Fruit fly (Drosophila melanogaster) whole organism, embryonic: Measurements from ENCODE around the gene Trmt6.

Experiments used
- CG10321 ChIP-seq: fragments of 200-800 bp; sonication (Bioruptor generic); IDR thresholded peaks from 2 replicates; pipeline ENCODE4 v1.3.6; 2022; ENCODE audit warnings: missing biosample characterization, missing genetic modification characterization
- CG11085 ChIP-seq: fragments of 200-800 bp; sonication (Bioruptor generic); IDR thresholded peaks from 2 replicates; pipeline ENCODE4 v1.3.6; 2022; ENCODE audit warnings: missing biosample characterization, missing genetic modification characterization
- CG17912 ChIP-seq: fragments of 200-800 bp; sonication (Bioruptor generic); optimal IDR thresholded peaks from 2 replicates; lab custom pipeline; 2018; ENCODE audit warnings: missing biosample characterization, mild to moderate bottlenecking, missing genetic modification characterization
- CG18619 ChIP-seq: fragments of 200-800 bp; sonication (Bioruptor generic); optimal IDR thresholded peaks from 3 replicates; lab custom pipeline; 2017; ENCODE audit warnings: missing biosample characterization, mild to moderate bottlenecking, missing genetic modification characterization
- CG18764 ChIP-seq: fragments of 200-800 bp; sonication (Bioruptor generic); optimal IDR thresholded peaks from 3 replicates; lab custom pipeline; 2016; ENCODE audit warnings: missing biosample characterization, missing genetic modification characterization
- CG2116 ChIP-seq: fragments of 200-800 bp; sonication (Bioruptor generic); optimal IDR thresholded peaks from 3 replicates; lab custom pipeline; 2018; ENCODE audit warnings: missing biosample characterization, mild to moderate bottlenecking, missing genetic modification characterization
- CG2875 ChIP-seq: fragments of 200-800 bp; sonication (Bioruptor generic); optimal IDR thresholded peaks from 2 replicates; lab custom pipeline; 2017; ENCODE audit warnings: missing biosample characterization, mild to moderate bottlenecking, missing genetic modification characterization, missing genetic modification reagents
- CG31441 ChIP-seq: fragments of 200-800 bp; sonication (Bioruptor generic); IDR thresholded peaks from 2 replicates; pipeline ENCODE4 v1.3.6; 2022; ENCODE audit warnings: missing biosample characterization, missing genetic modification characterization
- CG4404 ChIP-seq: fragments of 200-800 bp; sonication (Bioruptor generic); IDR thresholded peaks from 2 replicates; pipeline ENCODE4 v1.3.6; 2022; ENCODE audit warnings: missing biosample characterization, missing genetic modification characterization
- CG4820 ChIP-seq: fragments of 200-800 bp; sonication (Bioruptor generic); optimal IDR thresholded peaks from 3 replicates; lab custom pipeline; 2016; ENCODE audit warnings: missing biosample characterization, missing genetic modification characterization
- CG4854 ChIP-seq: fragments of 200-800 bp; sonication (Bioruptor generic); optimal IDR thresholded peaks from 2 replicates; lab custom pipeline; 2016; ENCODE audit warnings: missing biosample characterization, missing genetic modification characterization, inconsistent platforms
- CG6765 ChIP-seq: fragments of 200-800 bp; sonication (Bioruptor generic); optimal IDR thresholded peaks from 3 replicates; lab custom pipeline; 2017; ENCODE audit warnings: missing biosample characterization, mild to moderate bottlenecking, missing genetic modification characterization
- CG7839 ChIP-seq: fragments of 200-800 bp; sonication (Bioruptor generic); optimal IDR thresholded peaks from 3 replicates; lab custom pipeline; 2018; ENCODE audit warnings: missing biosample characterization, mild to moderate bottlenecking, missing genetic modification characterization, moderate library complexity
- CG7987 ChIP-seq: fragments of 200-800 bp; sonication (Bioruptor generic); optimal IDR thresholded peaks from 2 replicates; lab custom pipeline; 2018; ENCODE audit warnings: missing biosample characterization, mild to moderate bottlenecking, missing genetic modification characterization, moderate library complexity
- CG8089 ChIP-seq: fragments of 200-800 bp; sonication (Bioruptor generic); optimal IDR thresholded peaks from 3 replicates; lab custom pipeline; 2016; ENCODE audit warnings: missing biosample characterization, missing genetic modification characterization
- CG9437 ChIP-seq: fragments of 200-800 bp; sonication (Bioruptor generic); optimal IDR thresholded peaks from 2 replicates; lab custom pipeline; 2018; ENCODE audit warnings: missing biosample characterization, mild to moderate bottlenecking, missing genetic modification characterization
- CG9609 ChIP-seq: fragments of 200-800 bp; sonication (Bioruptor generic); optimal IDR thresholded peaks from 3 replicates; lab custom pipeline; 2016; ENCODE audit warnings: missing biosample characterization, missing genetic modification characterization
- Chrac-16 ChIP-seq: fragments of 200-800 bp; sonication (Bioruptor generic); optimal IDR thresholded peaks from 3 replicates; lab custom pipeline; 2016; ENCODE audit warnings: missing biosample characterization, missing genetic modification characterization
- Dip2 ChIP-seq: fragments of 200-800 bp; sonication (Bioruptor generic); IDR thresholded peaks from 2 replicates; pipeline ENCODE4 v1.3.6; 2022; ENCODE audit warnings: missing biosample characterization, missing genetic modification characterization
- Doc2 ChIP-seq: fragments of 200-800 bp; sonication (Bioruptor generic); IDR thresholded peaks from 2 replicates; pipeline ENCODE4 v1.3.6; 2022; ENCODE audit warnings: missing biosample characterization, missing genetic modification characterization
- HHEX ChIP-seq: fragments of 200-800 bp; sonication (Bioruptor generic); optimal IDR thresholded peaks from 3 replicates; lab custom pipeline; 2017; ENCODE audit warnings: missing biosample characterization, mild to moderate bottlenecking, missing genetic modification characterization, missing genetic modification reagents
- HLH4C ChIP-seq: fragments of 200-800 bp; sonication (Bioruptor generic); IDR thresholded peaks from 3 replicates; pipeline ENCODE4 v1.3.6; 2022; ENCODE audit warnings: missing biosample characterization, missing genetic modification characterization; ENCODE audit not compliant: partially characterized antibody
- Myb ChIP-seq: fragments of 200-800 bp; sonication (Bioruptor generic); optimal IDR thresholded peaks from 2 replicates; lab custom pipeline; 2016; ENCODE audit warnings: missing biosample characterization, missing genetic modification characterization
- PHDP ChIP-seq: fragments of 200-800 bp; sonication (Bioruptor generic); optimal IDR thresholded peaks from 3 replicates; lab custom pipeline; 2018; ENCODE audit warnings: missing biosample characterization, mild to moderate bottlenecking, missing genetic modification characterization, moderate library complexity
- Sry-β ChIP-seq: fragments of 200-800 bp; sonication (Bioruptor generic); optimal IDR thresholded peaks from 2 replicates; lab custom pipeline; 2018; ENCODE audit warnings: missing biosample characterization, mild to moderate bottlenecking, missing genetic modification characterization, moderate library complexity
- Ssrp ChIP-seq: fragments of 200-800 bp; sonication (Bioruptor generic); optimal IDR thresholded peaks from 2 replicates; lab custom pipeline; 2018; ENCODE audit warnings: missing biosample characterization, mild to moderate bottlenecking, missing genetic modification characterization, moderate library complexity
- Xrp1 ChIP-seq: fragments of 200-800 bp; sonication (Bioruptor generic); IDR thresholded peaks from 2 replicates; pipeline ENCODE4 v1.3.6; 2022; ENCODE audit warnings: missing biosample characterization, missing genetic modification characterization
- al ChIP-seq: fragments of 200-800 bp; sonication (Bioruptor generic); IDR thresholded peaks from 2 replicates; pipeline ENCODE4 v1.3.6; 2022; ENCODE audit warnings: missing biosample characterization, missing genetic modification characterization
- amos ChIP-seq: fragments of 200-800 bp; sonication (Bioruptor generic); IDR thresholded peaks from 2 replicates; pipeline ENCODE4 v1.3.6; 2022; ENCODE audit warnings: missing biosample characterization, missing genetic modification characterization; ENCODE audit not compliant: partially characterized antibody
- bab2 ChIP-seq: fragments of 200-800 bp; sonication (Bioruptor generic); optimal IDR thresholded peaks from 2 replicates; lab custom pipeline; 2016; ENCODE audit warnings: missing biosample characterization, missing genetic modification characterization
- bbx ChIP-seq: fragments of 200-800 bp; sonication (Bioruptor generic); IDR thresholded peaks from 2 replicates; pipeline ENCODE4 v1.3.6; 2022; ENCODE audit warnings: missing biosample characterization, missing genetic modification characterization; ENCODE audit not compliant: partially characterized antibody
- bowl ChIP-seq: fragments of 200-800 bp; sonication (Bioruptor generic); IDR thresholded peaks from 2 replicates; pipeline ENCODE4 v1.3.6; 2022; ENCODE audit warnings: missing biosample characterization, missing genetic modification characterization
- br ChIP-seq: fragments of >200 bp; optimal IDR thresholded peaks from 2 replicates; lab custom pipeline; 2017
- esg ChIP-seq: fragments of 200-800 bp; sonication (Bioruptor generic); conservative IDR thresholded peaks from 2 replicates; pipeline ENCODE4 v1.3.6; 2022; ENCODE audit warnings: missing biosample characterization, missing genetic modification characterization
- hkb ChIP-seq, 2 experiments: fragments of 200-800 bp in 1 of 2; fragments of >200 bp in 1 of 2; sonication (Bioruptor generic) in 1 of 2; IDR thresholded peaks in 1 of 2; optimal IDR thresholded peaks in 1 of 2; 2 replicates each; pipeline versions ENCODE4 v1.3.6 to Lab custom; 2017 to 2022; ENCODE audit warnings: missing biosample characterization in 1 of 2, missing genetic modification characterization in 1 of 2
- inv ChIP-seq: fragments of 200-800 bp; sonication (Bioruptor generic); IDR thresholded peaks from 2 replicates; pipeline ENCODE4 v1.3.6; 2022; ENCODE audit warnings: missing biosample characterization, missing genetic modification characterization; ENCODE audit not compliant: partially characterized antibody
- nom ChIP-seq: fragments of 200-800 bp; sonication (Bioruptor generic); optimal IDR thresholded peaks from 2 replicates; lab custom pipeline; 2017; ENCODE audit warnings: missing biosample characterization, missing genetic modification characterization, mild to moderate bottlenecking, moderate library complexity, missing genetic modification reagents
- pan ChIP-seq, 4 experiments: fragments of >200 bp in 3 of 4; fragments of 200-800 bp in 1 of 4; sonication (Bioruptor generic) in 1 of 4; optimal IDR thresholded peaks in 3 of 4; IDR thresholded peaks in 1 of 4; 2 replicates each; pipeline versions ENCODE4 v1.3.6 to Lab custom; 2017 to 2022; ENCODE audit warnings: missing biosample characterization in 2 of 4, missing genetic modification characterization in 2 of 4, mixed read lengths in 1 of 4
- pho ChIP-seq: fragments of 200-800 bp; sonication (Bioruptor generic); optimal IDR thresholded peaks from 2 replicates; lab custom pipeline; 2016; ENCODE audit warnings: missing biosample characterization, missing genetic modification characterization
- pzg ChIP-seq: fragments of 200-800 bp; sonication (Bioruptor generic); optimal IDR thresholded peaks from 3 replicates; lab custom pipeline; 2018; ENCODE audit warnings: missing biosample characterization, mild to moderate bottlenecking, missing genetic modification characterization, moderate library complexity
- row ChIP-seq: fragments of 200-800 bp; sonication (Bioruptor generic); IDR thresholded peaks from 3 replicates; pipeline ENCODE4 v1.3.6; 2022; ENCODE audit warnings: missing biosample characterization, missing genetic modification characterization
- sna ChIP-seq: fragments of 200-800 bp; sonication (Bioruptor generic); IDR thresholded peaks from 2 replicates; pipeline ENCODE4 v1.3.6; 2022; ENCODE audit warnings: missing biosample characterization, missing genetic modification characterization; ENCODE audit not compliant: partially characterized antibody
- so ChIP-seq: fragments of 200-800 bp; sonication (Bioruptor generic); IDR thresholded peaks from 3 replicates; pipeline ENCODE4 v1.3.6; 2022; ENCODE audit warnings: missing biosample characterization, missing genetic modification characterization
- tna ChIP-seq: fragments of 200-800 bp; sonication (Bioruptor generic); IDR thresholded peaks from 2 replicates; pipeline ENCODE4 v1.3.6; 2022; ENCODE audit warnings: missing biosample characterization, missing genetic modification characterization; ENCODE audit not compliant: partially characterized antibody
- trem ChIP-seq: fragments of 200-800 bp; optimal IDR thresholded peaks from 3 replicates; lab custom pipeline; 2019; ENCODE audit warnings: missing biosample characterization, mild to moderate bottlenecking, missing genetic modification characterization, moderate library complexity
- usp ChIP-seq: fragments of >200 bp; optimal IDR thresholded peaks from 2 replicates; lab custom pipeline; 2017; ENCODE audit warnings: missing biosample characterization, missing genetic modification characterization
- vvl ChIP-seq: fragments of 200-800 bp; sonication (Bioruptor generic); IDR thresholded peaks from 2 replicates; pipeline ENCODE4 v1.3.6; 2022; ENCODE audit warnings: missing biosample characterization, missing genetic modification characterization

Gene Trmt6

dm6 chr2L:6561463-6562357, at the start of gene Trmt6, which contains the start of gene Ent2 (continued):
- TF ChIP-seq amos: no peak; the same call in 1 of the 2 replicates
- peak; percentile 94 for TF ChIP-seq bowl (GFP tag; lab: Robert Waterston, UW)
- peak; percentile 55 for TF ChIP-seq Sry-β (GFP tag; lab: Kevin White, UChicago)
- peak; percentile 82 for TF ChIP-seq CG7987 (GFP tag; lab: Kevin White, UChicago)
- no peak for TF ChIP-seq hkb (optimal IDR thresholded peaks at IDR 0.05; lab: Kevin White, UChicago)
- peak; percentile 95 for TF ChIP-seq hkb (GFP tag; IDR thresholded peaks at IDR 0.05; lab: Robert Waterston, UW)
- peak; percentile 96 for TF ChIP-seq esg (GFP tag; lab: Robert Waterston, UW)
- peak; percentile 93 for TF ChIP-seq Doc2
- 0 out of 2 replicates have a peak, but pooled peaks have one; percentile 32 for TF ChIP-seq bbx
- TF ChIP-seq br (lab: Kevin White, UChicago): no peak
- peak; percentile 86 for TF ChIP-seq Myb (GFP tag; lab: Kevin White, UChicago)
- peak; percentile 99 for TF ChIP-seq vvl (GFP tag; lab: Robert Waterston, UW)
- peak; percentile 83 for TF ChIP-seq CG6765 (GFP tag; lab: Kevin White, UChicago)
- no peak for TF ChIP-seq usp (GFP tag; lab: Kevin White, UChicago)
- peak; percentile 95 for TF ChIP-seq CG18619
- TF ChIP-seq pan (optimal IDR thresholded peaks at IDR 0.05; lab: Kevin White, UChicago): no peak
- peak in 1 of 2 experiments; percentile 98 for TF ChIP-seq pan (GFP tag; optimal IDR thresholded peaks at IDR 0.05 in 1 of 2, IDR thresholded peaks at IDR 0.05 in 1 of 2)
- peak; percentile 97 for TF ChIP-seq CG9609
- peak; percentile 97 for TF ChIP-seq bab2 (GFP tag; lab: Kevin White, UChicago)
- peak; percentile 78 for TF ChIP-seq CG17912 (GFP tag; lab: Kevin White, UChicago)
- no peak for TF ChIP-seq inv
- TF ChIP-seq sna (GFP tag; lab: Robert Waterston, UW): no peak
- TF ChIP-seq pzg (GFP tag; lab: Kevin White, UChicago): peak; percentile 54
- peak; percentile 91 for TF ChIP-seq CG31441
- peak; percentile 75 for TF ChIP-seq nom
- TF ChIP-seq CG2116 (GFP tag; lab: Kevin White, UChicago): peak; percentile 68
- peak; percentile 79 for TF ChIP-seq trem (tag; lab: Kevin White, UChicago)
- peak; percentile 98 for TF ChIP-seq row
- peak; percentile 93 for TF ChIP-seq Ssrp
- peak; percentile 86 for TF ChIP-seq CG9437 (GFP tag; lab: Kevin White, UChicago)
- TF ChIP-seq CG18764: peak; percentile 91
- TF ChIP-seq HLH4C (GFP tag; lab: Robert Waterston, UW): no peak
- TF ChIP-seq CG10321: peak; percentile 80
- peak; percentile 96 for TF ChIP-seq al (GFP tag; lab: Robert Waterston, UW)
- TF ChIP-seq so: peak; percentile 95
- peak; percentile 69 for TF ChIP-seq Dip2 (GFP tag; lab: Robert Waterston, UW)
- TF ChIP-seq CG4854 (GFP tag; lab: Kevin White, UChicago): peak; percentile 93
- TF ChIP-seq PHDP (tag; lab: Kevin White, UChicago): peak; percentile 91
- TF ChIP-seq HHEX (GFP tag; lab: Kevin White, UChicago): peak; percentile 95
- peak; percentile 97 for TF ChIP-seq CG11085 (GFP tag; lab: Robert Waterston, UW)
- TF ChIP-seq CG4820 (GFP tag; lab: Kevin White, UChicago): peak; percentile 96
- TF ChIP-seq tna: no peak
- TF ChIP-seq pho (GFP tag; lab: Kevin White, UChicago): peak; percentile 97
- peak; percentile 96 for TF ChIP-seq CG7839 (tag; lab: Kevin White, UChicago)
- peak; percentile 96 for TF ChIP-seq Chrac-16 (GFP tag; lab: Kevin White, UChicago)
- peak; percentile 97 for TF ChIP-seq Xrp1 (GFP tag; lab: Robert Waterston, UW)
- TF ChIP-seq CG8089 (GFP tag; lab: Kevin White, UChicago): peak; percentile 91
- TF ChIP-seq CG2875 (GFP tag; lab: Kevin White, UChicago): peak; percentile 85
- TF ChIP-seq CG4404: peak; percentile 97
